Worm (Caenorhabditis elegans) whole organism, L2 larva: ENCODE data around the gene clec-263.

Experiments
- lin-39 ChIP-seq: fragments of 150-350 bp; optimal IDR thresholded peaks from 2 replicates; lab custom pipeline; 2014; ENCODE audit warnings: missing biosample characterization, missing genetic modification reagents, missing genetic modification characterization
- mdl-1 ChIP-seq, 2 experiments: fragments of 150-350 bp in 1 of 2; sonication (generic microtip) in 1 of 2; optimal IDR thresholded peaks; 2 replicates each; lab custom pipeline; 2017; ENCODE audit warnings: missing biosample characterization in 2 of 2, missing genetic modification characterization in 2 of 2
- nhr-10 ChIP-seq: sonication (generic microtip); optimal IDR thresholded peaks from 2 replicates; lab custom pipeline; 2017; ENCODE audit warnings: missing biosample characterization, missing genetic modification characterization
- nhr-23 ChIP-seq: fragments of 150-350 bp; optimal IDR thresholded peaks from 2 replicates; lab custom pipeline; 2014; ENCODE audit warnings: missing biosample characterization, missing genetic modification reagents, missing genetic modification characterization
- nhr-77 ChIP-seq: fragments of 150-350 bp; optimal IDR thresholded peaks from 2 replicates; lab custom pipeline; 2014; ENCODE audit warnings: missing biosample characterization, missing genetic modification characterization

ce11 chrV:20623060-20623459, 48.6 kb downstream of the clec-263 start, which contains the start of gene F46B3.8:
- TF ChIP-seq nhr-10 (no peak), lin-39 (tag; lab: Kevin White, UChicago) (no peak), nhr-77 (tag; lab: Kevin White, UChicago) (no peak), nhr-23 (tag; lab: Kevin White, UChicago) (no peak), mdl-1 (tag; optimal IDR thresholded peaks at IDR 0.05; lab: Kevin White, UChicago) (no peak)
